Worm (Caenorhabditis elegans) whole organism, L2 larva: ENCODE data around the gene oac-32.

ENCODE experiments used
- C34F6.9 ChIP-seq: fragments of 150-350 bp; optimal IDR thresholded peaks from 2 replicates; lab custom pipeline; 2014; ENCODE audit warnings: missing biosample characterization, missing genetic modification characterization
- R02D3.7 ChIP-seq: fragments of 150-350 bp; optimal IDR thresholded peaks from 2 replicates; lab custom pipeline; 2014; ENCODE audit warnings: missing biosample characterization, missing genetic modification characterization
- ZK546.5 ChIP-seq: sonication (generic microtip); optimal IDR thresholded peaks from 2 replicates; lab custom pipeline; 2017; ENCODE audit warnings: missing biosample characterization, missing genetic modification characterization
- alr-1 ChIP-seq: fragments of 150-350 bp; optimal IDR thresholded peaks from 2 replicates; lab custom pipeline; 2014; ENCODE audit warnings: missing biosample characterization, missing genetic modification characterization
- ama-1 ChIP-seq: fragments of 150-350 bp; optimal IDR thresholded peaks from 2 replicates; lab custom pipeline; 2018; ENCODE audit warnings: inconsistent platforms
- crh-2 ChIP-seq: sonication (generic microtip); optimal IDR thresholded peaks from 2 replicates; lab custom pipeline; 2017; ENCODE audit warnings: missing biosample characterization, missing genetic modification characterization
- elt-3 ChIP-seq: sonication (generic microtip); optimal IDR thresholded peaks from 2 replicates; lab custom pipeline; 2017; ENCODE audit warnings: missing biosample characterization, missing genetic modification characterization
- fos-1 ChIP-seq: fragments of 150-350 bp; optimal IDR thresholded peaks from 2 replicates; lab custom pipeline; 2014; ENCODE audit warnings: missing biosample characterization, missing genetic modification characterization
- gmeb-1 ChIP-seq: fragments of 150-350 bp; optimal IDR thresholded peaks from 2 replicates; lab custom pipeline; 2014; ENCODE audit warnings: missing biosample characterization, missing genetic modification characterization
- lsy-2 ChIP-seq, 2 experiments: fragments of 150-350 bp in 1 of 2; sonication (generic microtip) in 1 of 2; optimal IDR thresholded peaks; 2 replicates each; lab custom pipeline; 2014 to 2017; ENCODE audit warnings: missing biosample characterization in 2 of 2, missing genetic modification characterization in 2 of 2
- mab-5 ChIP-seq: fragments of 150-350 bp; optimal IDR thresholded peaks from 2 replicates; lab custom pipeline; 2014; ENCODE audit warnings: missing biosample characterization, missing genetic modification characterization
- mdl-1 ChIP-seq, 2 experiments: fragments of 150-350 bp in 1 of 2; sonication (generic microtip) in 1 of 2; optimal IDR thresholded peaks; 2 replicates each; lab custom pipeline; 2017; ENCODE audit warnings: missing biosample characterization in 2 of 2, missing genetic modification characterization in 2 of 2
- nhr-11 ChIP-seq: fragments of 150-350 bp; optimal IDR thresholded peaks from 2 replicates; lab custom pipeline; 2014; ENCODE audit warnings: missing biosample characterization, missing genetic modification characterization
- nhr-12 ChIP-seq: fragments of 150-350 bp; optimal IDR thresholded peaks from 2 replicates; lab custom pipeline; 2014; ENCODE audit warnings: missing biosample characterization, missing genetic modification characterization
- nhr-21 ChIP-seq: fragments of 150-350 bp; optimal IDR thresholded peaks from 2 replicates; lab custom pipeline; 2014; ENCODE audit warnings: missing biosample characterization, missing genetic modification characterization
- nhr-23 ChIP-seq: fragments of 150-350 bp; optimal IDR thresholded peaks from 2 replicates; lab custom pipeline; 2014; ENCODE audit warnings: missing biosample characterization, missing genetic modification reagents, missing genetic modification characterization
- nhr-237 ChIP-seq: fragments of 150-350 bp; optimal IDR thresholded peaks from 2 replicates; lab custom pipeline; 2014; ENCODE audit warnings: missing biosample characterization, missing genetic modification characterization
- nhr-25 ChIP-seq: fragments of 150-350 bp; sonication (generic microtip); optimal IDR thresholded peaks from 3 replicates; lab custom pipeline; 2014; ENCODE audit warnings: missing biosample characterization, missing genetic modification characterization
- nhr-6 ChIP-seq: fragments of 150-350 bp; optimal IDR thresholded peaks from 2 replicates; lab custom pipeline; 2014; ENCODE audit warnings: missing biosample characterization, missing genetic modification characterization
- nhr-77 ChIP-seq: fragments of 150-350 bp; optimal IDR thresholded peaks from 2 replicates; lab custom pipeline; 2014; ENCODE audit warnings: missing biosample characterization, missing genetic modification characterization
- sem-4 ChIP-seq: fragments of 150-350 bp; optimal IDR thresholded peaks from 2 replicates; lab custom pipeline; 2014; ENCODE audit warnings: missing biosample characterization, missing genetic modification reagents, missing genetic modification characterization
- sma-3 ChIP-seq: sonication (generic microtip); optimal IDR thresholded peaks from 2 replicates; lab custom pipeline; 2016; ENCODE audit warnings: missing genetic modification reagents, missing genetic modification characterization, missing compliant biosample characterization
- sma-9 ChIP-seq, 2 experiments: fragments of 150-350 bp in 1 of 2; sonication (generic microtip) in 1 of 2; optimal IDR thresholded peaks; 2 replicates each; lab custom pipeline; 2014 to 2016; ENCODE audit warnings: missing genetic modification characterization in 2 of 2, mild to moderate bottlenecking in 1 of 2, missing biosample characterization in 1 of 2, missing compliant biosample characterization in 1 of 2, missing genetic modification reagents in 1 of 2, moderate library complexity in 1 of 2
- unc-55 ChIP-seq: fragments of 150-350 bp; sonication (generic microtip); optimal IDR thresholded peaks from 3 replicates; lab custom pipeline; 2014; ENCODE audit warnings: missing biosample characterization, missing genetic modification reagents, missing genetic modification characterization
- unc-62 ChIP-seq: fragments of 150-350 bp; optimal IDR thresholded peaks from 2 replicates; lab custom pipeline; 2014; ENCODE audit warnings: missing biosample characterization, missing genetic modification reagents, missing genetic modification characterization
- zag-1 ChIP-seq: fragments of 150-350 bp; optimal IDR thresholded peaks from 2 replicates; lab custom pipeline; 2014; ENCODE audit warnings: missing biosample characterization, missing genetic modification characterization
- ztf-1 ChIP-seq: fragments of 200-800 bp; sonication (Bioruptor generic); conservative IDR thresholded peaks from 2 replicates; pipeline ENCODE4 v1.3.6; 2022; ENCODE audit warnings: missing genetic modification characterization, missing compliant biosample characterization
- ztf-11 ChIP-seq: sonication (generic microtip); optimal IDR thresholded peaks from 2 replicates; lab custom pipeline; 2017; ENCODE audit warnings: missing biosample characterization, missing genetic modification characterization
- ztf-4 ChIP-seq: fragments of 150-350 bp; optimal IDR thresholded peaks from 2 replicates; lab custom pipeline; 2014; ENCODE audit warnings: missing biosample characterization, missing genetic modification characterization

oac-32 gene

DNA sequence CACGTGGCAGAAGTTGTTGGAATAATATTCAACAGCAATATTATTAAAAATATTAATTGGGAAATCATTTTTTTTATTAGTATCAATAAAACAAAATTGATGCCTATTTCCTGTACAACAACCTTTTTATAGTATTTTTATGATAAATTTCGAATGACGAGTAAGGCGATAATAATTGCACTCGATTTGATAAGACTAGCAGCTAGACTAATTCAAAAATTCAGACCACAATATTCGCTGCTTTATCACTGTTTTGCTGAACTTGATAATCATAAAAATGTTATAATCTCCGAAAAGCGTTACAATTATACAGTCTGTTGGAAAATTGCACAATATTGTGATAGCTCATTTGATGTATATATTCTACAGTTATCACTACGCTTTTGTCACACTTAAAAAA, at the start of gene oac-32:
Gene oac-32, minus strand, starts transcription at position 90 of the 400 bp plus-strand sequence.
- TF ChIP-seq fos-1 (peak; percentile 58), sem-4 (no peak)

DNA sequence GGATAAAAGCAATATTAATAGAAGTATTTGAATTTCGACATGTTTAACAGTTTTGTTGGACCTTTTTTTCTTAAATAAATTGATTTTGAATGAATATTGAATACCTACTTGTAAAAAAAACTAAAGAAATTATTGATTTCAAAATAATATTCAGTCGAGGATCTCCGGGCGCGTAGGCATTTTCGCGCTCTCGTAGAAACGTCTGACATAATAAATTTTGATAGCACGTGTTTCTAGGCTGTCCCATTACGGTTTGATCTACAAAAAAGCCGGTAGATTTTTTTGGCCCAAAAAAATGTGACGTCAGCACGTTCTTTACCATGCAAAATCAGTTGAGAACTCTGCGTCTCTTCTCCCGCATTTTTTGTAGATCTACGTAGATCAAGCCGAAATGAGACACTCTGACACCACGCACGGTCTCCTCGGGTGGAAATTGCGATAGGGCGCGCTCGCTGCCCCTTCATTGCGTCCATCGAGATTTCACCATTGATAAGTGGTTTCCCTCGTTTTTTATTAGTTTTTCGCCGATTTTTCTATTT, 49.0 kb upstream of the oac-32 start:
- TF ChIP-seq nhr-237 (no peak), unc-62 (no peak), nhr-12 (no peak), sma-3 (GFP tag; lab: Kevin White, UChicago) (peak; percentile 48)

DNA sequence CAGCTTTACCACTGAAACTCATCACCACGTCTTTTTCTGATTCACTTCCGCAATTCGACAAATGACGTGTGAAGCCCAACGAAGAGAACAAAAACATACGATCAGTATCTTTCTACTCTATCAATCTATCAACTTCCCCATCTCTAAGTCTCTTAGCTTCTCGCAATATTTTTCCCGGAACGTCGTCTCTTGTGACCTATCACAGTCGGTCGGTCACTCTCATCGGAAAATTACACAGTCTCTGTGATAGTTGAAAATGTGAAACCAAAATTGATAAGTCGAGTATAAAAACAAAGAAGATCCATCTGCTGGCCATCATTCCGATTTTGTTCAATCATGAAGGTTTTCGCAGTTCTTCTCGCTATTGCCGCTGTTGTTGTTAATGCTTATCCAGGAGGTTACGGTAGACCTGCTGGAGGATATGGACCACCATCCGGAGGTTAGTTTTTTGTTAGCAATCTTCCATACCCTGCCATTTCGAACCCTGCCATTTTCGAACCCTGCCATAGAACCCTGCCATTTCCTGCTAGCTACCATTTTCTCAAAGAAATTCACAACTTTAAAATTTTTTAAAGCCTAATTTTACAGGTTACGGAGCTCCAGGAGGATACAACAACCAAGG, 48.3 kb upstream of the oac-32 start, which contains the start of gene F16B4.4:
Gene F16B4.4, plus strand, starts transcription at position 221 of the 622 bp plus-strand sequence.
- peak; percentile 24 for TF ChIP-seq fos-1
- peak; percentile 3 for TF ChIP-seq sma-9 (GFP tag; optimal IDR thresholded peaks at IDR 0.05; lab: Kevin White, UChicago)
- TF ChIP-seq sma-9 (tag; optimal IDR thresholded peaks at IDR 0.05; lab: Kevin White, UChicago) = no peak
- TF ChIP-seq crh-2 (tag; lab: Kevin White, UChicago) = peak; percentile 9
- TF ChIP-seq alr-1 (tag; lab: Kevin White, UChicago) = no peak
- TF ChIP-seq sma-3 (GFP tag; lab: Kevin White, UChicago) = peak; percentile 67
- peak; percentile 9 for TF ChIP-seq gmeb-1
- TF ChIP-seq nhr-25 = peak; percentile 19
- no peak for TF ChIP-seq C34F6.9
- TF ChIP-seq nhr-21 (tag; lab: Kevin White, UChicago) = peak; percentile 41

DNA sequence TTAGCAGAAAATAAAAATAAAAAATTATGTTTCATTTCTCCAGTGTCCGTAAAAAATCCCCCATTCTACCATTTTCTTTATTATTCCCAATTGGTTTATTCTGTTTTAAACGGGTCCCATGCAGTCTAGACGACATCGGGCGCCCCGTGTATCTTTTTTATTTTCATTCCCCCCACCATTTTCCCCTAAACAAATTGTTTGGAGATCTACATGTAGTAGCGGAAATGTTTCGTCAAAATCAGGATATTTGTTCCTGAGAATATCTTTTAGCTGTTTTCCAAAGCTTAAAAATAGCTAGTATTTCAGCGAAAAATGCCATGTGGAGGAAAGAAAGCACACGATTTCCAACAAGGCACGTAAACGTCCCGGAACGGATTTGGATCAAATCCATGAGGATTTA, 42.5 kb upstream of the oac-32 start, which contains the start of gene F16B4.5:
Gene F16B4.5, plus strand, starts transcription at position 301 of the 400 bp plus-strand sequence.
- no peak for TF ChIP-seq sma-3 (GFP tag; lab: Kevin White, UChicago)
- no peak for TF ChIP-seq gmeb-1
- TF ChIP-seq nhr-6 (tag; lab: Kevin White, UChicago) = no peak
- TF ChIP-seq zag-1 (tag; lab: Kevin White, UChicago) = no peak
- no peak for TF ChIP-seq nhr-21 (tag; lab: Kevin White, UChicago)
- TF ChIP-seq alr-1 (tag; lab: Kevin White, UChicago) = no peak
- TF ChIP-seq ztf-11 = no peak
- TF ChIP-seq unc-55 = no peak
- TF ChIP-seq mab-5 (tag; lab: Kevin White, UChicago) = no peak
- no peak for TF ChIP-seq nhr-77
- no peak for TF ChIP-seq nhr-25
- no peak for TF ChIP-seq lsy-2 (tag; optimal IDR thresholded peaks at IDR 0.05; lab: Kevin White, UChicago)
- TF ChIP-seq sem-4 = no peak

DNA sequence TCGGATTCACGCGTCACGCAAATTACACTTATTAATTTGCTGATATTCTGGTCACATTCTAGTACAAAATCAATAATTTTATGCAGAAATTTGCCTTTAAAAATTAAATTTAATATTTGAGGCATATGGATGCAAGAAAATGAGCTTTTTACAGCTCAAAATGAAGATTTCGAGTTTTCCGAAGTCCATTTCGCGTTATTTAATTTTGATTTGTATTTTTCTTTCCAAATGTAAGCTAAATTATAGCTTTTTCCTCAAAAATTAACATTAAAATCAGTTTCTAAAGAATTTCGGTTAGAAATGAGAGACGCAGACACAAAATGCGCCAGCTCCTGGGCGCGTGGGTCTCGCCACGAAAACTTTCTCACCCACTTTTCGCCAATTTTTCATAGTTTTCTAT, 41.3 kb upstream of the oac-32 start, which contains the start of gene F16B4.6:
Gene F16B4.6, plus strand, starts transcription at position 301 of the 400 bp plus-strand sequence.
- TF ChIP-seq sma-9 (GFP tag; optimal IDR thresholded peaks at IDR 0.05; lab: Kevin White, UChicago) = no peak
- no peak for TF ChIP-seq sma-9 (tag; optimal IDR thresholded peaks at IDR 0.05; lab: Kevin White, UChicago)
- no peak for TF ChIP-seq ZK546.5
- TF ChIP-seq sem-4 = no peak
- TF ChIP-seq nhr-6 (tag; lab: Kevin White, UChicago) = no peak
- no peak for TF ChIP-seq nhr-237
- TF ChIP-seq ztf-4 = no peak
- TF ChIP-seq R02D3.7 (tag; lab: Kevin White, UChicago) = no peak
- no peak for TF ChIP-seq sma-3 (GFP tag; lab: Kevin White, UChicago)
- no peak for TF ChIP-seq nhr-11
- no peak for TF ChIP-seq ama-1 (lab: Kevin White, UChicago)
- TF ChIP-seq unc-55 = no peak

DNA sequence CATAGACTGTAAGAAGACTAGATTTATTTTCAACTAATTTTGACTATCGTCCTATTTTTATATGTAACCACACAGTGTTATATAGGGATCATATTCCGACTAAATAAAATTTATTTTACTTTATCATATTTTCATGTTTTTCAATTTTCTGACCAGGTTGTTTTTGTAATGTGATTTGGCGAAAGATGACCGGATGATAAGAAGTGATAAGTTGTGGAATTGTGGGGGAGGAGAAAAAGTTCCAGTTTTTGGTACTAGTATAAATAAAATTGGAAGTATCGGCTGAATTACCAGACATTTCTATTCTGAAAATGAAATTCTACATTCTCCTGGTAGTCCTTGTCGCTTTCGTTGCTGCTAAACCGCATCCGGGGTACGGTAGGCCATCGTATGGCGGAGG, 39.8 kb upstream of the oac-32 start, which contains the start of gene F16B4.7:
Gene F16B4.7, plus strand, starts transcription at position 301 of the 400 bp plus-strand sequence.
- no peak for TF ChIP-seq unc-55
- no peak for TF ChIP-seq mdl-1 (tag; optimal IDR thresholded peaks at IDR 0.05; lab: Kevin White, UChicago)
- TF ChIP-seq alr-1 (tag; lab: Kevin White, UChicago) = no peak
- TF ChIP-seq ama-1 (lab: Kevin White, UChicago) = no peak
- TF ChIP-seq elt-3 (tag; lab: Kevin White, UChicago) = no peak
- TF ChIP-seq ZK546.5 = no peak
- TF ChIP-seq zag-1 (tag; lab: Kevin White, UChicago) = no peak
- no peak for TF ChIP-seq ztf-1 (GFP tag; lab: Robert Waterston, UW)
- no peak for TF ChIP-seq nhr-237
- no peak for TF ChIP-seq ztf-4
- no peak for TF ChIP-seq C34F6.9
- no peak for TF ChIP-seq nhr-23 (tag; lab: Kevin White, UChicago)
- TF ChIP-seq ztf-11 = no peak
